Worm (Caenorhabditis elegans) whole organism, young adult: ENCODE results near the gene F52C9.3.
A peak's percentile ranks its signal among the peaks of the same experiment; 100 is the strongest.

ENCODE experiments used
- B0035.1 ChIP-seq: sonication (generic microtip); optimal IDR thresholded peaks from 2 replicates; lab custom pipeline; 2016; ENCODE audit warnings: missing genetic modification characterization, mild to moderate bottlenecking, missing compliant biosample characterization, missing genotype, missing genetic modification reagents
- C17E4.6 ChIP-seq: fragments of 200-800 bp; sonication (Bioruptor generic); IDR thresholded peaks from 2 replicates; pipeline ENCODE4 v1.3.6; 2022; ENCODE audit warnings: missing genetic modification reagents, missing genetic modification characterization, missing compliant biosample characterization
- F10E7.11 ChIP-seq: sonication (generic microtip); optimal IDR thresholded peaks from 2 replicates; lab custom pipeline; 2017; ENCODE audit warnings: mild to moderate bottlenecking, missing genetic modification characterization, moderate library complexity, missing compliant biosample characterization
- F23B12.7 ChIP-seq: sonication (generic microtip); optimal IDR thresholded peaks from 2 replicates; lab custom pipeline; 2017; ENCODE audit warnings: missing genetic modification characterization, mild to moderate bottlenecking, missing compliant biosample characterization, antibody characterized with exemption, moderate library complexity; ENCODE audit not compliant: insufficient read depth
- F33H1.4 ChIP-seq: fragments of 200-800 bp; sonication (Bioruptor generic); IDR thresholded peaks from 2 replicates; pipeline ENCODE4 v1.3.6; 2022; ENCODE audit warnings: missing genetic modification reagents, missing genetic modification characterization, missing compliant biosample characterization
- F49E8.2 ChIP-seq: sonication (generic microtip); optimal IDR thresholded peaks from 3 replicates; lab custom pipeline; 2017; ENCODE audit warnings: missing genetic modification characterization, mild to moderate bottlenecking, missing compliant biosample characterization, antibody characterized with exemption, moderate library complexity; ENCODE audit not compliant: insufficient read depth
- K11D2.4 ChIP-seq: fragments of 200-800 bp; sonication (Bioruptor generic); IDR thresholded peaks from 2 replicates; pipeline ENCODE4 v1.3.6; 2022; ENCODE audit warnings: missing genetic modification reagents, missing genetic modification characterization, missing compliant biosample characterization
- K12H6.12 ChIP-seq: fragments of 200-800 bp; sonication (Bioruptor generic); optimal IDR thresholded peaks from 2 replicates; lab custom pipeline; 2018; ENCODE audit warnings: mild to moderate bottlenecking, missing genetic modification characterization, missing compliant biosample characterization
- Y53G8AR.9 ChIP-seq: fragments of 200-800 bp; sonication (Bioruptor generic); conservative IDR thresholded peaks from 2 replicates; pipeline ENCODE4 v1.3.6; 2022; ENCODE audit warnings: missing genetic modification reagents, missing genetic modification characterization, missing compliant biosample characterization
- Y56A3A.18 ChIP-seq: fragments of 200-800 bp; sonication (Bioruptor generic); IDR thresholded peaks from 2 replicates; pipeline ENCODE4 v1.3.6; 2022; ENCODE audit warnings: missing genetic modification reagents, missing genetic modification characterization, missing compliant biosample characterization
- ama-1 ChIP-seq, 3 experiments: fragments of 150-350 bp in 1 of 3; sonication (generic microtip) in 2 of 3; optimal IDR thresholded peaks; 2 replicates each; lab custom pipeline; 2014 to 2018; ENCODE audit warnings: missing biosample characterization in 2 of 3, missing genetic modification characterization in 2 of 3, missing genetic modification reagents in 2 of 3
- aptf-2 ChIP-seq: fragments of 200-800 bp; sonication (Bioruptor generic); conservative IDR thresholded peaks from 2 replicates; pipeline ENCODE4 v1.3.6; 2022; ENCODE audit warnings: missing genetic modification reagents, missing genetic modification characterization, missing compliant biosample characterization
- aptf-3 ChIP-seq: fragments of 200-800 bp; sonication (Bioruptor generic); IDR thresholded peaks from 2 replicates; pipeline ENCODE4 v1.3.6; 2022; ENCODE audit warnings: missing genetic modification characterization, missing compliant biosample characterization
- athp-1 ChIP-seq: sonication (generic microtip); optimal IDR thresholded peaks from 2 replicates; lab custom pipeline; 2017; ENCODE audit warnings: mild to moderate bottlenecking, missing genetic modification characterization, missing compliant biosample characterization
- attf-3 ChIP-seq: fragments of 200-800 bp; sonication (Bioruptor generic); conservative IDR thresholded peaks from 2 replicates; pipeline ENCODE4 v1.3.6; 2022; ENCODE audit warnings: missing genetic modification reagents, missing genetic modification characterization, missing compliant biosample characterization
- attf-5 ChIP-seq: fragments of 200-800 bp; sonication (Bioruptor generic); optimal IDR thresholded peaks from 2 replicates; lab custom pipeline; 2018; ENCODE audit warnings: mild to moderate bottlenecking, missing genetic modification characterization, missing compliant biosample characterization
- bed-1 ChIP-seq: fragments of 200-800 bp; sonication (Bioruptor generic); IDR thresholded peaks from 2 replicates; pipeline ENCODE4 v1.3.6; 2022; ENCODE audit warnings: missing genetic modification reagents, missing genetic modification characterization, missing compliant biosample characterization
- bed-2 ChIP-seq: fragments of 200-800 bp; sonication (Bioruptor generic); IDR thresholded peaks from 2 replicates; pipeline ENCODE4 v1.3.6; 2022; ENCODE audit warnings: missing genetic modification reagents, missing genetic modification characterization, missing compliant biosample characterization
- cebp-1 ChIP-seq, 2 experiments: fragments of 200-800 bp in 1 of 2; sonication (Bioruptor generic) in 1 of 2; sonication (generic microtip) in 1 of 2; IDR thresholded peaks in 1 of 2; optimal IDR thresholded peaks in 1 of 2; 2 replicates each; pipeline versions ENCODE4 v1.3.6 to Lab custom; 2017 to 2022; ENCODE audit warnings: missing compliant biosample characterization in 2 of 2, missing genetic modification characterization in 2 of 2, mild to moderate bottlenecking in 1 of 2, missing genetic modification reagents in 1 of 2, moderate library complexity in 1 of 2
- ceh-27 ChIP-seq: fragments of 200-800 bp; sonication (Bioruptor generic); optimal IDR thresholded peaks from 2 replicates; lab custom pipeline; 2018; ENCODE audit warnings: mild to moderate bottlenecking, missing genetic modification characterization, moderate library complexity, missing compliant biosample characterization
- ceh-40 ChIP-seq: fragments of 200-800 bp; sonication (Bioruptor generic); IDR thresholded peaks from 2 replicates; pipeline ENCODE4 v1.3.6; 2022; ENCODE audit warnings: missing genetic modification characterization, missing compliant biosample characterization
- chd-7 ChIP-seq: sonication (generic microtip); optimal IDR thresholded peaks from 2 replicates; lab custom pipeline; 2016; ENCODE audit warnings: mild to moderate bottlenecking, missing genetic modification characterization, moderate library complexity, missing compliant biosample characterization
- dox-1 ChIP-seq: fragments of 200-800 bp; sonication (Bioruptor generic); IDR thresholded peaks from 2 replicates; pipeline ENCODE4 v1.3.6; 2022; ENCODE audit warnings: missing genetic modification reagents, missing genetic modification characterization, missing compliant biosample characterization
- efl-1 ChIP-seq: fragments of 150-350 bp; optimal IDR thresholded peaks from 2 replicates; lab custom pipeline; 2014; ENCODE audit warnings: missing biosample characterization, missing genetic modification reagents, missing genetic modification characterization
- egrh-3 ChIP-seq: fragments of 200-800 bp; sonication (Bioruptor generic); IDR thresholded peaks from 2 replicates; pipeline ENCODE4 v1.3.6; 2022; ENCODE audit warnings: missing genetic modification reagents, missing genetic modification characterization, missing compliant biosample characterization
- ets-4 ChIP-seq: fragments of 200-800 bp; sonication (Bioruptor generic); optimal IDR thresholded peaks from 2 replicates; lab custom pipeline; 2018; ENCODE audit warnings: mild to moderate bottlenecking, missing genetic modification characterization, missing compliant biosample characterization
- hlh-12 ChIP-seq: sonication (generic microtip); optimal IDR thresholded peaks from 2 replicates; lab custom pipeline; 2016; ENCODE audit warnings: missing genetic modification characterization, missing compliant biosample characterization
- hmg-1.2 ChIP-seq: fragments of 200-800 bp; sonication (Bioruptor generic); IDR thresholded peaks from 2 replicates; pipeline ENCODE4 v1.3.6; 2022; ENCODE audit warnings: missing genetic modification reagents, missing genetic modification characterization, missing compliant biosample characterization
- hsf-1 ChIP-seq: fragments of 200-800 bp; sonication (Bioruptor generic); IDR thresholded peaks from 2 replicates; pipeline ENCODE4 v1.3.6; 2022; ENCODE audit warnings: missing genetic modification reagents, missing genetic modification characterization, missing compliant biosample characterization
- lin-35 ChIP-seq, 3 experiments: fragments of 150-350 bp in 2 of 3; sonication (generic microtip) in 1 of 3; optimal IDR thresholded peaks; 2 replicates each; lab custom pipeline; 2014 to 2018; ENCODE audit warnings: missing biosample characterization in 3 of 3, missing genetic modification characterization in 3 of 3, missing genetic modification reagents in 3 of 3
- lin-54 ChIP-seq: fragments of 200-800 bp; sonication (Bioruptor generic); optimal IDR thresholded peaks from 2 replicates; lab custom pipeline; 2018; ENCODE audit warnings: mild to moderate bottlenecking, missing genetic modification characterization, missing compliant biosample characterization
- lsl-1 ChIP-seq: fragments of 200-800 bp; sonication (Bioruptor generic); optimal IDR thresholded peaks from 2 replicates; lab custom pipeline; 2018; ENCODE audit warnings: mild to moderate bottlenecking, missing genetic modification characterization, moderate library complexity, missing compliant biosample characterization
- madf-3 ChIP-seq: fragments of 200-800 bp; sonication (Bioruptor generic); IDR thresholded peaks from 2 replicates; pipeline ENCODE4 v1.3.6; 2022; ENCODE audit warnings: missing genetic modification reagents, missing genetic modification characterization, missing compliant biosample characterization
- nhr-27 ChIP-seq: fragments of 200-800 bp; sonication (Bioruptor generic); optimal IDR thresholded peaks from 2 replicates; lab custom pipeline; 2018; ENCODE audit warnings: mild to moderate bottlenecking, missing genetic modification characterization, moderate library complexity, missing compliant biosample characterization
- nhr-80 ChIP-seq: sonication (generic microtip); optimal IDR thresholded peaks from 2 replicates; lab custom pipeline; 2016; ENCODE audit warnings: missing genetic modification characterization, missing compliant biosample characterization
- nhr-90 ChIP-seq: sonication (generic microtip); optimal IDR thresholded peaks from 2 replicates; lab custom pipeline; 2016; ENCODE audit warnings: missing genotype, mild to moderate bottlenecking, missing genetic modification characterization, missing compliant biosample characterization
- pbrm-1 ChIP-seq: fragments of 200-800 bp; sonication (Bioruptor generic); IDR thresholded peaks from 2 replicates; pipeline ENCODE4 v1.3.6; 2022; ENCODE audit warnings: missing genetic modification reagents, missing genetic modification characterization, missing compliant biosample characterization
- pha-4 ChIP-seq: fragments of 150-350 bp; sonication (generic microtip); optimal IDR thresholded peaks from 2 replicates; lab custom pipeline; 2014; ENCODE audit warnings: missing biosample characterization, missing genetic modification reagents, missing genetic modification characterization
- repo-1 ChIP-seq: sonication (generic microtip); optimal IDR thresholded peaks from 2 replicates; lab custom pipeline; 2017; ENCODE audit warnings: mild to moderate bottlenecking, missing genetic modification characterization, missing compliant biosample characterization
- sea-2 ChIP-seq: fragments of 200-800 bp; sonication (Bioruptor generic); IDR thresholded peaks from 2 replicates; pipeline ENCODE4 v1.3.6; 2022; ENCODE audit warnings: missing genetic modification characterization, missing compliant biosample characterization
- somi-1 ChIP-seq: fragments of 200-800 bp; sonication (Bioruptor generic); optimal IDR thresholded peaks from 2 replicates; lab custom pipeline; 2018; ENCODE audit warnings: mild to moderate bottlenecking, missing genetic modification characterization, missing compliant biosample characterization
- tlf-1 ChIP-seq: fragments of 200-800 bp; sonication (Bioruptor generic); optimal IDR thresholded peaks from 2 replicates; lab custom pipeline; 2018; ENCODE audit warnings: mild to moderate bottlenecking, missing genetic modification characterization, missing compliant biosample characterization
- zim-3 ChIP-seq: sonication (generic microtip); optimal IDR thresholded peaks from 2 replicates; lab custom pipeline; 2017; ENCODE audit warnings: mild to moderate bottlenecking, missing genetic modification characterization, moderate library complexity, missing compliant biosample characterization
- ztf-28 ChIP-seq: fragments of 200-800 bp; sonication (Bioruptor generic); IDR thresholded peaks from 2 replicates; pipeline ENCODE4 v1.3.6; 2022; ENCODE audit warnings: missing genetic modification reagents, missing genetic modification characterization, missing compliant biosample characterization

F52C9.3 gene

ce11 chrIII:5291281-5291680 is 30.4 kb upstream of the F52C9.3 start:
- TF ChIP-seq ama-1 (optimal IDR thresholded peaks at IDR 0.05; lab: Kevin White, UChicago) (no peak), ama-1 (GFP tag; optimal IDR thresholded peaks at IDR 0.05; lab: Kevin White, UChicago) (no peak), nhr-27 (tag; lab: Kevin White, UChicago) (no peak), hmg-1.2 (GFP tag; lab: Robert Waterston, UW) (peak; percentile 22; the same call in 1 of the 2 replicates), K11D2.4 (no peak), ceh-27 (GFP tag; lab: Kevin White, UChicago) (no peak), nhr-80 (tag; lab: Kevin White, UChicago) (peak; percentile 76)

DNA sequence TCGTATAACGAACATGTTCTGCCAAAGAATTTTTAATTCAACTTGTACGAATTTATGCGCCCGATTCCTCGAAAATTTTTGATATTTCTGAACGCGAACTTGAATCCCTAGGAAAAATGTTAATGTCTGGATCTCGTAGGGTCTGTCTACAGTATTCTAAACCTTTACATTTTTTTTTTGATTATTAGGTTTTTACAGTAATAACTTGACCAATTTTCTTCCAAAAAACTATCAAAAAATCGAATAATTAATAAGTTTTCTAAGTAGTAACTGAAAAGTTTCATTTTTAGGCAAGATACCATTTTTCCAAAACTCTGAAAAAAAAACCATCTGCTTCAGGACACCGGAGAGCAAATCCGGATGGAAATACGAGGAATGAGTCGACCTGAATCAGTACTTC is 27.4 kb upstream of the F52C9.3 start:
- TF ChIP-seq Y56A3A.18 (GFP tag; lab: Robert Waterston, UW) = no peak
- no peak for TF ChIP-seq lin-35 (GFP tag; optimal IDR thresholded peaks at IDR 0.05; lab: Kevin White, UChicago)
- no peak for TF ChIP-seq hsf-1 (GFP tag; lab: Robert Waterston, UW)
- no peak for TF ChIP-seq attf-3 (GFP tag; lab: Robert Waterston, UW)
- no peak for TF ChIP-seq egrh-3
- TF ChIP-seq madf-3 = no peak
- TF ChIP-seq cebp-1 (GFP tag; IDR thresholded peaks at IDR 0.05; lab: Robert Waterston, UW) = no peak
- TF ChIP-seq cebp-1 (tag; optimal IDR thresholded peaks at IDR 0.05; lab: Kevin White, UChicago) = no peak
- no peak for TF ChIP-seq sea-2 (GFP tag; lab: Robert Waterston, UW)
- no peak for TF ChIP-seq B0035.1
- TF ChIP-seq bed-1 (GFP tag; lab: Robert Waterston, UW) = no peak
- TF ChIP-seq athp-1 (tag; lab: Kevin White, UChicago) = no peak
- TF ChIP-seq aptf-2 (GFP tag; lab: Robert Waterston, UW) = no peak
- TF ChIP-seq F23B12.7 (tag; lab: Kevin White, UChicago) = no peak
- TF ChIP-seq nhr-90 (tag; lab: Kevin White, UChicago) = no peak
- TF ChIP-seq, all 124 proteins: peak for 0

DNA sequence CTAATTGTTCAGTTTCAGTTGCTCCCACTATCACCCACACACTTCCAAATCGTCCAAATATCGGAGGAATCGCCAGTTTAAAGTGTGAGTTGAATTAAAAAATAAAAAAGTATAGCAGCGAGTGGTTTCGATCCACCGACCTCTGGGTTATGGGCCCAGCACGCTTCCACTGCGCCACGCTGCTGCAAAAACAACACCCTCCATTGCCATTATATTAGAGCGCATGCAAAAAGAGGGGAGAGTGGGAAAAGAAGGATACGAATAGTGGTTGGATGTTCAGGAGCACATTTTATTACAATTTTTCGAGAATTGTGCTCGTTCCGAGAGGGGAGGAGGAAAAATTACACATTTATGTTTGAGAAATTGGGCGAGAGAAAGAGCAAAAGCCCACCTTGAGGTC is 26.8 kb upstream of the F52C9.3 start:
- TF ChIP-seq aptf-3 (GFP tag; lab: Robert Waterston, UW) (no peak), hlh-12 (tag; lab: Kevin White, UChicago) (peak; percentile 22), F23B12.7 (tag; lab: Kevin White, UChicago) (peak; percentile 81), K12H6.12 (tag; lab: Kevin White, UChicago) (peak; percentile 71), lin-54 (no peak), ceh-40 (GFP tag; lab: Robert Waterston, UW) (peak; percentile 87), Y53G8AR.9 (GFP tag; lab: Robert Waterston, UW) (peak; percentile 71; the same call in 1 of the 2 replicates), lsl-1 (peak; percentile 40), bed-2 (GFP tag; lab: Robert Waterston, UW) (no peak), F10E7.11 (tag; lab: Kevin White, UChicago) (peak; percentile 57), hsf-1 (GFP tag; lab: Robert Waterston, UW) (no peak), attf-5 (peak; percentile 65), Y56A3A.18 (GFP tag; lab: Robert Waterston, UW) (peak; percentile 85), dox-1 (GFP tag; lab: Robert Waterston, UW) (no peak), ama-1 (optimal IDR thresholded peaks at IDR 0.05; lab: Kevin White, UChicago) (no peak), ama-1 (GFP tag; optimal IDR thresholded peaks at IDR 0.05; lab: Kevin White, UChicago) (peak; percentile 44 to 86), ets-4 (peak; percentile 62), F49E8.2 (tag; lab: Kevin White, UChicago) (no peak), tlf-1 (no peak), zim-3 (tag; lab: Kevin White, UChicago) (peak; percentile 83), repo-1 (tag; lab: Kevin White, UChicago) (peak; percentile 73), hmg-1.2 (GFP tag; lab: Robert Waterston, UW) (peak; percentile 76), pha-4 (tag; lab: Kevin White, UChicago) (no peak), pbrm-1 (peak; percentile 75), somi-1 (peak; percentile 80), efl-1 (no peak), F33H1.4 (GFP tag; lab: Robert Waterston, UW) (peak; percentile 57), chd-7 (peak; percentile 64), nhr-27 (tag; lab: Kevin White, UChicago) (no peak), ztf-28 (GFP tag; lab: Robert Waterston, UW) (0 out of 2 replicates have a peak, but pooled peaks have one; percentile 41), C17E4.6 (no peak), madf-3 (no peak)
